Worm (Caenorhabditis elegans) whole organism, young adult: ENCODE measurements around the gene phy-3.

ENCODE experiments used
- chd-7 ChIP-seq: sonication (generic microtip); optimal IDR thresholded peaks from 2 replicates; lab custom pipeline; 2016; ENCODE audit warnings: mild to moderate bottlenecking, missing genetic modification characterization, moderate library complexity, missing compliant biosample characterization
- efl-1 ChIP-seq: fragments of 150-350 bp; optimal IDR thresholded peaks from 2 replicates; lab custom pipeline; 2014; ENCODE audit warnings: missing biosample characterization, missing genetic modification reagents, missing genetic modification characterization
- lin-54 ChIP-seq: fragments of 200-800 bp; sonication (Bioruptor generic); optimal IDR thresholded peaks from 2 replicates; lab custom pipeline; 2018; ENCODE audit warnings: mild to moderate bottlenecking, missing genetic modification characterization, missing compliant biosample characterization
- ztf-28 ChIP-seq: fragments of 200-800 bp; sonication (Bioruptor generic); IDR thresholded peaks from 2 replicates; pipeline ENCODE4 v1.3.6; 2022; ENCODE audit warnings: missing genetic modification reagents, missing genetic modification characterization, missing compliant biosample characterization

DNA sequence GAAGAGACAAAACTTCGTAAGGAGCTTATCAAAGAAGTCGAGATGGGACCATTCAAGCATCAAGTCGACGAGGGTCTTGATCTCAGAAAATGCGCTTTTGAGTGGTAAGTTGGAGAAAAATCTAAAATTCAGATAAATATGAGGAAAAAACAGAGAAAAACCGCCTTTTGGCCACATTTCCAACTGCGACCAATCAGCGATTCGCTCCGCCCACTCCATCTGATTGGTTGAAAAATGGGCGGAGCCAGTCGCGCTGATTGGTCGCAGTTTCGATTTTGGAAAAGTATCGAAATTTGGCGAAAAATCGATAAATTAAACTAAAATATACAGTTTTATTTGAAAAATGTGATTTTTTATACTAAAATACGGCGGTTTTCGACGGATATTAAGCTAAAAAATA is 21.1 kb upstream of the phy-3 start:
- TF ChIP-seq lin-54 (GFP tag; lab: Kevin White, UChicago) (no peak), efl-1 (no peak), ztf-28 (GFP tag; lab: Robert Waterston, UW) (no peak), chd-7 (tag; lab: Kevin White, UChicago) (no peak)
